Worm (Caenorhabditis elegans): ENCODE results near the gene elp-1.

Gene elp-1

ce11 chrV:20792371-20792890, 22.5 kb upstream of the elp-1 start, which contains the start of gene Y44A6D.3:
Gene Y44A6D.3 (minus strand): TSS chrV:20792421.
- TF ChIP-seq sea-1 (GFP tag; conservative IDR thresholded peaks at IDR 0.05) (no peak), B0310.2 (tag; optimal IDR thresholded peaks at IDR 0.05) (no peak), tra-4 (tag; optimal IDR thresholded peaks at IDR 0.05) (no peak), pes-1 (GFP tag; IDR thresholded peaks at IDR 0.05) (no peak), ets-7 (tag; optimal IDR thresholded peaks at IDR 0.05) (no peak), hnd-1 (tag; optimal IDR thresholded peaks at IDR 0.05) (no peak), hmg-4 (GFP tag; optimal IDR thresholded peaks at IDR 0.05) (no peak), ama-1 (optimal IDR thresholded peaks at IDR 0.05) (no peak), tbx-37 (GFP tag; conservative IDR thresholded peaks at IDR 0.05) (no peak), hmbx-1 (tag; optimal IDR thresholded peaks at IDR 0.05) (no peak), scrt-1 (GFP tag; IDR thresholded peaks at IDR 0.05) (no peak), F13C5.2 (tag; optimal IDR thresholded peaks at IDR 0.05) (no peak), ceh-36 (tag; optimal IDR thresholded peaks at IDR 0.05) (no peak), flt-1 (GFP tag; IDR thresholded peaks at IDR 0.05) (no peak), ceh-13 (GFP tag; optimal IDR thresholded peaks at IDR 0.05) (no peak)

- TF ChIP-seq flt-1 (GFP tag; IDR thresholded peaks at IDR 0.05) (no peak), scrt-1 (GFP tag; IDR thresholded peaks at IDR 0.05) (no peak), ceh-36 (tag; optimal IDR thresholded peaks at IDR 0.05) (no peak), hmg-4 (GFP tag; optimal IDR thresholded peaks at IDR 0.05) (no peak), F13C5.2 (tag; optimal IDR thresholded peaks at IDR 0.05) (no peak), tbx-11 (GFP tag; IDR thresholded peaks at IDR 0.05) (no peak), hmbx-1 (tag; optimal IDR thresholded peaks at IDR 0.05) (no peak), tbx-37 (GFP tag; conservative IDR thresholded peaks at IDR 0.05) (no peak), pes-1 (GFP tag; IDR thresholded peaks at IDR 0.05) (no peak), ama-1 (optimal IDR thresholded peaks at IDR 0.05) (no peak), hnd-1 (tag; optimal IDR thresholded peaks at IDR 0.05) (no peak), ceh-13 (GFP tag; optimal IDR thresholded peaks at IDR 0.05) (no peak), B0310.2 (tag; optimal IDR thresholded peaks at IDR 0.05) (no peak), aly-1 (tag; optimal IDR thresholded peaks at IDR 0.05) (no peak), tra-4 (tag; optimal IDR thresholded peaks at IDR 0.05) (no peak), sea-1 (GFP tag; conservative IDR thresholded peaks at IDR 0.05) (no peak), ets-7 (tag; optimal IDR thresholded peaks at IDR 0.05) (no peak)
Observed at ce11 chrV:20790616-20791015, 20.7 kb upstream of the elp-1 start.

- no peak for TF ChIP-seq tra-4 (tag; optimal IDR thresholded peaks at IDR 0.05)
- TF ChIP-seq scrt-1 (GFP tag; IDR thresholded peaks at IDR 0.05) = no peak
- TF ChIP-seq pes-1 (GFP tag; IDR thresholded peaks at IDR 0.05) = no peak
- TF ChIP-seq aly-1 (tag; optimal IDR thresholded peaks at IDR 0.05) = no peak
- TF ChIP-seq hmbx-1 (tag; optimal IDR thresholded peaks at IDR 0.05) = no peak
Observed at ce11 chrV:20790011-20790410, 20.1 kb upstream of the elp-1 start, which contains the start of gene Y44A6D.1. Gene Y44A6D.1 (minus strand): TSS chrV:20790033.

ce11 chrV:20789105-20789504, 19.1 kb upstream of the elp-1 start, which contains the start of gene tpan-1:
Gene tpan-1 (plus strand): TSS chrV:20789502.
- TF ChIP-seq ama-1 (optimal IDR thresholded peaks at IDR 0.05) (no peak), tbx-37 (GFP tag; conservative IDR thresholded peaks at IDR 0.05) (no peak), scrt-1 (GFP tag; IDR thresholded peaks at IDR 0.05) (no peak), hmg-4 (GFP tag; optimal IDR thresholded peaks at IDR 0.05) (no peak)

ce11 chrV:20785848-20786225, 15.9 kb upstream of the elp-1 start:
- TF ChIP-seq tra-4 (tag; optimal IDR thresholded peaks at IDR 0.05) = no peak
- TF ChIP-seq scrt-1 (GFP tag; IDR thresholded peaks at IDR 0.05) = no peak
- TF ChIP-seq B0310.2 (tag; optimal IDR thresholded peaks at IDR 0.05) = no peak
- no peak for TF ChIP-seq ceh-13 (GFP tag; optimal IDR thresholded peaks at IDR 0.05)
- no peak for TF ChIP-seq sea-1 (GFP tag; conservative IDR thresholded peaks at IDR 0.05)
- TF ChIP-seq flt-1 (GFP tag; IDR thresholded peaks at IDR 0.05) = no peak
- no peak for TF ChIP-seq F13C5.2 (tag; optimal IDR thresholded peaks at IDR 0.05)
- no peak for TF ChIP-seq ceh-36 (tag; optimal IDR thresholded peaks at IDR 0.05)
- no peak for TF ChIP-seq ama-1 (optimal IDR thresholded peaks at IDR 0.05)
- TF ChIP-seq hmg-4 (GFP tag; optimal IDR thresholded peaks at IDR 0.05) = no peak
- TF ChIP-seq ets-7 (tag; optimal IDR thresholded peaks at IDR 0.05) = no peak

ce11 chrV:20785050-20785847, 15.3 kb upstream of the elp-1 start:
- TF ChIP-seq hmbx-1 (tag; optimal IDR thresholded peaks at IDR 0.05) (no peak), sea-1 (GFP tag; conservative IDR thresholded peaks at IDR 0.05) (no peak), F13C5.2 (tag; optimal IDR thresholded peaks at IDR 0.05) (no peak), hnd-1 (tag; optimal IDR thresholded peaks at IDR 0.05) (no peak), ceh-13 (GFP tag; optimal IDR thresholded peaks at IDR 0.05) (no peak), tbx-37 (GFP tag; conservative IDR thresholded peaks at IDR 0.05) (no peak), tra-4 (tag; optimal IDR thresholded peaks at IDR 0.05) (no peak), ceh-36 (tag; optimal IDR thresholded peaks at IDR 0.05) (no peak), ama-1 (optimal IDR thresholded peaks at IDR 0.05) (no peak), tbx-11 (GFP tag; IDR thresholded peaks at IDR 0.05) (no peak)

ce11 chrV:20783642-20784041, 13.7 kb upstream of the elp-1 start:
- TF ChIP-seq F13C5.2 (tag; optimal IDR thresholded peaks at IDR 0.05) = no peak
- no peak for TF ChIP-seq scrt-1 (GFP tag; IDR thresholded peaks at IDR 0.05)
- no peak for TF ChIP-seq flt-1 (GFP tag; IDR thresholded peaks at IDR 0.05)
- TF ChIP-seq hnd-1 (tag; optimal IDR thresholded peaks at IDR 0.05) = no peak
- TF ChIP-seq tbx-11 (GFP tag; IDR thresholded peaks at IDR 0.05) = no peak
- TF ChIP-seq ama-1 (optimal IDR thresholded peaks at IDR 0.05) = no peak
- TF ChIP-seq ceh-36 (tag; optimal IDR thresholded peaks at IDR 0.05) = no peak
- 0 out of 2 replicates have a peak, but pooled peaks have one; percentile 5 for TF ChIP-seq tbx-37 (GFP tag; conservative IDR thresholded peaks at IDR 0.05)

All from whole organism, early embryonic.